Fruit fly (Drosophila melanogaster) whole organism, embryonic: ENCODE data around the gene CG16749.

Source experiments
- BtbVII ChIP-seq: fragments of 200-800 bp; sonication (Bioruptor generic); optimal IDR thresholded peaks from 3 replicates; lab custom pipeline; 2017; ENCODE audit warnings: missing biosample characterization, mild to moderate bottlenecking, missing genetic modification characterization
- CG11456 ChIP-seq: fragments of 200-800 bp; sonication (Bioruptor generic); IDR thresholded peaks from 3 replicates; pipeline ENCODE4 v1.3.6; 2022; ENCODE audit warnings: missing biosample characterization, missing genetic modification characterization
- CG13624 ChIP-seq: fragments of 200-800 bp; sonication (Bioruptor generic); optimal IDR thresholded peaks from 2 replicates; lab custom pipeline; 2016; ENCODE audit warnings: missing biosample characterization, missing genetic modification characterization
- CG15601 ChIP-seq: fragments of 200-800 bp; sonication (Bioruptor generic); optimal IDR thresholded peaks from 3 replicates; lab custom pipeline; 2019; ENCODE audit warnings: missing biosample characterization, mild to moderate bottlenecking, missing genetic modification characterization, moderate library complexity
- CG1603 ChIP-seq: fragments of 200-800 bp; sonication (Bioruptor generic); optimal IDR thresholded peaks from 2 replicates; lab custom pipeline; 2019; ENCODE audit warnings: missing biosample characterization, mild to moderate bottlenecking, missing genetic modification characterization, moderate library complexity
- CG16863 ChIP-seq: fragments of 200-800 bp; sonication (Bioruptor generic); optimal IDR thresholded peaks from 3 replicates; lab custom pipeline; 2016; ENCODE audit warnings: missing biosample characterization, missing genetic modification characterization
- CG17829 ChIP-seq: fragments of 200-800 bp; optimal IDR thresholded peaks from 2 replicates; lab custom pipeline; 2019; ENCODE audit warnings: missing biosample characterization, mild to moderate bottlenecking, missing genetic modification characterization, moderate library complexity
- CG1832 ChIP-seq: fragments of 200-800 bp; sonication (Bioruptor generic); optimal IDR thresholded peaks from 2 replicates; lab custom pipeline; 2017; ENCODE audit warnings: missing biosample characterization, mild to moderate bottlenecking, missing genetic modification characterization, inconsistent platforms
- CG2116 ChIP-seq: fragments of 200-800 bp; sonication (Bioruptor generic); optimal IDR thresholded peaks from 3 replicates; lab custom pipeline; 2018; ENCODE audit warnings: missing biosample characterization, mild to moderate bottlenecking, missing genetic modification characterization
- CG30020 ChIP-seq: fragments of 200-800 bp; optimal IDR thresholded peaks from 2 replicates; lab custom pipeline; 2019; ENCODE audit warnings: missing biosample characterization, mild to moderate bottlenecking, missing genetic modification characterization, moderate library complexity
- CG31365 ChIP-seq: fragments of 200-800 bp; sonication (Bioruptor generic); optimal IDR thresholded peaks from 2 replicates; lab custom pipeline; 2018; ENCODE audit warnings: missing biosample characterization, mild to moderate bottlenecking, missing genetic modification characterization
- CG33213 ChIP-seq: fragments of 200-800 bp; sonication (Bioruptor generic); optimal IDR thresholded peaks from 3 replicates; lab custom pipeline; 2016; ENCODE audit warnings: missing biosample characterization, missing genetic modification characterization
- CG3838 ChIP-seq: fragments of 200-800 bp; sonication (Bioruptor generic); optimal IDR thresholded peaks from 3 replicates; lab custom pipeline; 2016; ENCODE audit warnings: missing biosample characterization, missing genetic modification characterization
- CG42726 ChIP-seq: fragments of 200-800 bp; sonication (Bioruptor generic); IDR thresholded peaks from 2 replicates; pipeline ENCODE4 v1.3.6; 2022; ENCODE audit warnings: missing biosample characterization, missing genetic modification characterization; ENCODE audit not compliant: partially characterized antibody
- CG6272 ChIP-seq: fragments of 200-800 bp; sonication (Bioruptor generic); IDR thresholded peaks from 2 replicates; pipeline ENCODE4 v1.3.6; 2022; ENCODE audit warnings: missing biosample characterization, missing genetic modification characterization
- CG6654 ChIP-seq: fragments of 200-800 bp; sonication (Bioruptor generic); optimal IDR thresholded peaks from 2 replicates; lab custom pipeline; 2017; ENCODE audit warnings: missing biosample characterization, mild to moderate bottlenecking, missing genetic modification characterization
- CG6791 ChIP-seq: fragments of 200-800 bp; sonication (Bioruptor generic); IDR thresholded peaks from 3 replicates; pipeline ENCODE4 v1.3.6; 2022; ENCODE audit warnings: missing biosample characterization, missing genetic modification characterization; ENCODE audit not compliant: partially characterized antibody
- CG6854 ChIP-seq: fragments of 200-800 bp; sonication (Bioruptor generic); optimal IDR thresholded peaks from 3 replicates; lab custom pipeline; 2017; ENCODE audit warnings: missing biosample characterization, mild to moderate bottlenecking, missing genetic modification characterization
- CG7271 ChIP-seq: fragments of 200-800 bp; sonication (Bioruptor generic); optimal IDR thresholded peaks from 2 replicates; lab custom pipeline; 2018; ENCODE audit warnings: missing biosample characterization, mild to moderate bottlenecking, missing genetic modification characterization, moderate library complexity
- CG8290 ChIP-seq, 3 experiments: fragments of 200-800 bp; sonication (Bioruptor generic); optimal IDR thresholded peaks; 2 replicates each; lab custom pipeline; 2016 to 2019; ENCODE audit warnings: missing biosample characterization in 3 of 3, missing genetic modification characterization in 3 of 3, mild to moderate bottlenecking in 2 of 3, moderate library complexity in 1 of 3
- CG8478 ChIP-seq: fragments of >200 bp; optimal IDR thresholded peaks from 2 replicates; lab custom pipeline; 2018
- CG8944 ChIP-seq: fragments of 200-800 bp; sonication (Bioruptor generic); optimal IDR thresholded peaks from 3 replicates; lab custom pipeline; 2016; ENCODE audit warnings: missing biosample characterization, missing genetic modification characterization
- CG9932 ChIP-seq: fragments of 200-800 bp; sonication (Bioruptor generic); IDR thresholded peaks from 2 replicates; pipeline ENCODE4 v1.3.6; 2022; ENCODE audit warnings: missing biosample characterization, missing genetic modification characterization
- CTCF ChIP-seq: fragments of 200-800 bp; sonication (Bioruptor generic); optimal IDR thresholded peaks from 2 replicates; lab custom pipeline; 2017; ENCODE audit warnings: missing biosample characterization, mild to moderate bottlenecking, missing genetic modification characterization, moderate library complexity
- CoRest ChIP-seq: fragments of 200-800 bp; sonication (Bioruptor generic); optimal IDR thresholded peaks from 3 replicates; lab custom pipeline; 2018; ENCODE audit warnings: missing biosample characterization, mild to moderate bottlenecking, missing genetic modification characterization, moderate library complexity
- Dfd ChIP-seq, 2 experiments: fragments of >200 bp; optimal IDR thresholded peaks; 2 replicates each; lab custom pipeline; 2017; ENCODE audit warnings: missing biosample characterization in 2 of 2, missing genetic modification characterization in 2 of 2
- Dp ChIP-seq: fragments of 200-800 bp; sonication (Bioruptor generic); optimal IDR thresholded peaks from 2 replicates; lab custom pipeline; 2018; ENCODE audit warnings: missing biosample characterization, mild to moderate bottlenecking, missing genetic modification characterization, moderate library complexity
- Dref ChIP-seq: fragments of 200-800 bp; sonication (Bioruptor generic); IDR thresholded peaks from 2 replicates; pipeline ENCODE4 v1.3.6; 2022; ENCODE audit warnings: missing biosample characterization, missing genetic modification characterization
- E2f1 ChIP-seq: fragments of 200-800 bp; sonication (Bioruptor generic); IDR thresholded peaks from 2 replicates; pipeline ENCODE4 v1.3.6; 2022; ENCODE audit warnings: missing biosample characterization, missing genetic modification characterization
- E2f2 ChIP-seq: fragments of 200-800 bp; sonication (Bioruptor generic); IDR thresholded peaks from 2 replicates; pipeline ENCODE4 v1.3.6; 2022; ENCODE audit warnings: missing biosample characterization, missing genetic modification characterization
- Eip74EF ChIP-seq, 2 experiments: fragments of 200-800 bp in 1 of 2; fragments of >200 bp in 1 of 2; sonication (Bioruptor generic) in 1 of 2; optimal IDR thresholded peaks; 2 replicates each; lab custom pipeline; 2017 to 2019; ENCODE audit warnings: missing biosample characterization in 2 of 2, missing genetic modification characterization in 2 of 2, mild to moderate bottlenecking in 1 of 2, moderate library complexity in 1 of 2
- Ets97D ChIP-seq: fragments of 200-800 bp; sonication (Bioruptor generic); optimal IDR thresholded peaks from 3 replicates; lab custom pipeline; 2016; ENCODE audit warnings: missing biosample characterization, missing genetic modification characterization
- HmgD ChIP-seq: fragments of 200-800 bp; sonication (Bioruptor generic); optimal IDR thresholded peaks from 3 replicates; lab custom pipeline; 2016; ENCODE audit warnings: missing biosample characterization, missing genetic modification characterization
- HmgZ ChIP-seq: fragments of 200-800 bp; sonication (Bioruptor generic); optimal IDR thresholded peaks from 2 replicates; lab custom pipeline; 2018; ENCODE audit warnings: missing biosample characterization, mild to moderate bottlenecking, missing genetic modification characterization
- Hr3 ChIP-seq: fragments of 200-800 bp; sonication (Bioruptor generic); optimal IDR thresholded peaks from 3 replicates; lab custom pipeline; 2016; ENCODE audit warnings: missing biosample characterization, missing genetic modification characterization
- Myb ChIP-seq: fragments of 200-800 bp; sonication (Bioruptor generic); optimal IDR thresholded peaks from 2 replicates; lab custom pipeline; 2016; ENCODE audit warnings: missing biosample characterization, missing genetic modification characterization
- amos ChIP-seq: fragments of 200-800 bp; sonication (Bioruptor generic); IDR thresholded peaks from 2 replicates; pipeline ENCODE4 v1.3.6; 2022; ENCODE audit warnings: missing biosample characterization, missing genetic modification characterization; ENCODE audit not compliant: partially characterized antibody
- ap ChIP-seq: fragments of 200-800 bp; sonication (Bioruptor generic); IDR thresholded peaks from 2 replicates; pipeline ENCODE4 v1.3.6; 2022; ENCODE audit warnings: missing biosample characterization, missing genetic modification characterization
- bbx ChIP-seq: fragments of 200-800 bp; sonication (Bioruptor generic); IDR thresholded peaks from 2 replicates; pipeline ENCODE4 v1.3.6; 2022; ENCODE audit warnings: missing biosample characterization, missing genetic modification characterization; ENCODE audit not compliant: partially characterized antibody
- knrl ChIP-seq: fragments of 200-800 bp; sonication (Bioruptor generic); IDR thresholded peaks from 3 replicates; pipeline ENCODE4 v1.3.6; 2022; ENCODE audit warnings: missing biosample characterization, missing genetic modification characterization; ENCODE audit not compliant: partially characterized antibody
- lilli ChIP-seq: fragments of 200-800 bp; sonication (Bioruptor generic); optimal IDR thresholded peaks from 3 replicates; lab custom pipeline; 2016; ENCODE audit warnings: missing biosample characterization, missing genetic modification characterization
- nmo ChIP-seq: fragments of 200-800 bp; sonication (Bioruptor generic); optimal IDR thresholded peaks from 2 replicates; lab custom pipeline; 2018; ENCODE audit warnings: missing biosample characterization, mild to moderate bottlenecking, missing genetic modification characterization, moderate library complexity
- phol ChIP-seq: fragments of 200-800 bp; sonication (Bioruptor generic); optimal IDR thresholded peaks from 3 replicates; lab custom pipeline; 2018; ENCODE audit warnings: missing biosample characterization, mild to moderate bottlenecking, missing genetic modification characterization, moderate library complexity
- pita ChIP-seq: fragments of 200-800 bp; sonication (Bioruptor generic); optimal IDR thresholded peaks from 2 replicates; lab custom pipeline; 2017; ENCODE audit warnings: missing biosample characterization, mild to moderate bottlenecking, missing genetic modification characterization
- seq ChIP-seq: fragments of 200-800 bp; sonication (Bioruptor generic); IDR thresholded peaks from 2 replicates; pipeline ENCODE4 v1.3.6; 2022; ENCODE audit warnings: missing biosample characterization, missing genetic modification characterization
- slbo ChIP-seq: fragments of 200-800 bp; sonication (Bioruptor generic); IDR thresholded peaks from 2 replicates; pipeline ENCODE4 v1.3.6; 2022; ENCODE audit warnings: missing biosample characterization, missing genetic modification characterization
- stwl ChIP-seq: fragments of 200-800 bp; sonication (Bioruptor generic); optimal IDR thresholded peaks from 3 replicates; lab custom pipeline; 2018; ENCODE audit warnings: missing biosample characterization, mild to moderate bottlenecking, missing genetic modification characterization, moderate library complexity
- sug ChIP-seq: fragments of 200-800 bp; optimal IDR thresholded peaks from 2 replicates; lab custom pipeline; 2019; ENCODE audit warnings: missing biosample characterization, mild to moderate bottlenecking, missing genetic modification characterization, moderate library complexity
- toy ChIP-seq: fragments of 200-800 bp; sonication (Bioruptor generic); IDR thresholded peaks from 2 replicates; pipeline ENCODE4 v1.3.6; 2022; ENCODE audit warnings: missing biosample characterization, missing genetic modification characterization
- yki ChIP-seq: fragments of >200 bp; optimal IDR thresholded peaks from 3 replicates; lab custom pipeline; 2018
- zen ChIP-seq: fragments of 200-800 bp; sonication (Bioruptor generic); optimal IDR thresholded peaks from 3 replicates; lab custom pipeline; 2018; ENCODE audit warnings: missing biosample characterization, mild to moderate bottlenecking, missing genetic modification characterization, moderate library complexity

The CG16749 gene

dm6 chr3R:9328812-9329211, 2.9 kb downstream of the CG16749 start (continued):
- TF ChIP-seq seq (GFP tag; lab: Robert Waterston, UW) (no peak), CG6791 (0 out of 3 replicates have a peak, but pooled peaks have one; percentile 26), HmgZ (peak; percentile 43), sug (tag; lab: Kevin White, UChicago) (peak; percentile 17), ap (GFP tag; lab: Robert Waterston, UW) (no peak), Dp (GFP tag; lab: Kevin White, UChicago) (peak; percentile 87), CG16863 (GFP tag; lab: Kevin White, UChicago) (no peak), CG13624 (GFP tag; lab: Kevin White, UChicago) (peak; percentile 40), CG17829 (tag; lab: Kevin White, UChicago) (peak; percentile 11), stwl (tag; lab: Kevin White, UChicago) (peak; percentile 82), Dref (GFP tag; lab: Robert Waterston, UW) (peak; percentile 36; the same call in 1 of the 2 replicates), phol (tag; lab: Kevin White, UChicago) (peak; percentile 23), bbx (GFP tag; lab: Robert Waterston, UW) (peak; percentile 43), Myb (GFP tag; lab: Kevin White, UChicago) (peak; percentile 47), toy (GFP tag; lab: Robert Waterston, UW) (no peak), nmo (GFP tag; lab: Kevin White, UChicago) (peak; percentile 43), HmgD (GFP tag; lab: Kevin White, UChicago) (peak; percentile 80), CG6654 (GFP tag; lab: Kevin White, UChicago) (peak; percentile 100), Ets97D (GFP tag; lab: Kevin White, UChicago) (peak; percentile 54), CG3838 (GFP tag; lab: Kevin White, UChicago) (no peak), amos (peak; percentile 51; the same call in 1 of the 2 replicates), yki (peak; percentile 17), CG8478 (lab: Kevin White, UChicago) (peak; percentile 71), CG1603 (tag; lab: Kevin White, UChicago) (peak; percentile 57), CG42726 (GFP tag; lab: Robert Waterston, UW) (peak; percentile 78; the same call in 1 of the 2 replicates), CG7271 (tag; lab: Kevin White, UChicago) (no peak), CG6854 (GFP tag; lab: Kevin White, UChicago) (peak; percentile 69), CG8290 (GFP tag; optimal IDR thresholded peaks at IDR 0.05; lab: Kevin White, UChicago) (peak; percentile 48), CG8290 (tag; optimal IDR thresholded peaks at IDR 0.05; lab: Kevin White, UChicago) (peak in 1 of 2 experiments; percentile 67), CTCF (GFP tag; lab: Kevin White, UChicago) (peak; percentile 77), CG11456 (GFP tag; lab: Robert Waterston, UW) (no peak), pita (GFP tag; lab: Kevin White, UChicago) (peak; percentile 4), Hr3 (no peak), CG30020 (tag; lab: Kevin White, UChicago) (no peak), CoRest (peak; percentile 34), E2f1 (peak; percentile 67), Dfd (GFP tag; optimal IDR thresholded peaks at IDR 0.05; lab: Kevin White, UChicago) (peak in 1 of 2 experiments; percentile 72), Eip74EF (GFP tag; optimal IDR thresholded peaks at IDR 0.05; lab: Kevin White, UChicago) (peak in 1 of 2 experiments; percentile 90), CG31365 (tag; lab: Kevin White, UChicago) (peak; percentile 99), CG6272 (GFP tag; lab: Robert Waterston, UW) (peak; percentile 31; the same call in 1 of the 2 replicates), CG33213 (GFP tag; lab: Kevin White, UChicago) (peak; percentile 16), slbo (peak; percentile 24; the same call in 1 of the 2 replicates), CG2116 (GFP tag; lab: Kevin White, UChicago) (peak; percentile 14), lilli (GFP tag; lab: Kevin White, UChicago) (peak; percentile 9), CG8944 (no peak), E2f2 (peak; percentile 92), CG15601 (tag; lab: Kevin White, UChicago) (peak; percentile 47), CG9932 (GFP tag; lab: Robert Waterston, UW) (peak; percentile 40; the same call in 1 of the 2 replicates), CG1832 (no peak), zen (tag; lab: Kevin White, UChicago) (peak; percentile 61), BtbVII (GFP tag; lab: Kevin White, UChicago) (no peak), knrl (GFP tag; lab: Robert Waterston, UW) (peak; percentile 72; the same call in 2 of the 3 replicates)
